Worm (Caenorhabditis elegans): Measurements from ENCODE around the gene orc-1.

DNA sequence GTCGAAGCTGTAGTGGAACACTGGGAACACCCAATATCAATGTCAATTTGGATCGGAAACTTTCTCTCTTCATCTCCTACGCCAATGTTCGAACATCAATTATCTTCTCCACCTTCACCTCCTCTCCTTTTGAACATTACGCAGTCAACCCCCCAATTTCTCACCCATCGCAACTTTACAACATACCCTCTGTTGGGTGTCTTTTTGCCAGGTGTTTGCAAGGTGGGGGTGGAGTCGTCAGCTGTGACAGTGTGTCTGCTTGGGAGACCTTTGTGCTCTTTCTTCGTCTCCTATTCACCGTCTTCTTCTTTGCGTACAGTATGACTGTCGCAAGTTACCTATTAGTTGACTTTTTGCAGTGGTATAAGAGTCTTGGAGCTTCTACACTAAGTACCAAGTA, 23.7 kb downstream of the orc-1 start:
- TF ChIP-seq W03F9.2 (tag; optimal IDR thresholded peaks at IDR 0.05) = no peak
- no peak for TF ChIP-seq dao-5 (tag; optimal IDR thresholded peaks at IDR 0.05)

All from whole organism, L4/young adult.